Fruit fly (Drosophila melanogaster) Kc167 (cell line): ENCODE results near the gene scpr-B.

Source experiments
- Sin3A ChIP-seq: fragments of >200 bp; optimal IDR thresholded peaks from 2 replicates; lab custom pipeline; 2018; ENCODE audit warnings: missing external identifiers
- h ChIP-seq: fragments of >200 bp; optimal IDR thresholded peaks from 3 replicates; lab custom pipeline; 2018; ENCODE audit warnings: missing external identifiers
- psq ChIP-seq: fragments of >200 bp; optimal IDR thresholded peaks from 2 replicates; lab custom pipeline; 2017; ENCODE audit warnings: missing external identifiers
- ttk ChIP-seq: sonication (Bioruptor generic); optimal IDR thresholded peaks from 2 replicates; lab custom pipeline; 2017; ENCODE audit warnings: missing external identifiers

dm6 chr3R:11263579-11263978 lies 22.8 kb upstream of the scpr-B start:
- no peak for TF ChIP-seq ttk (lab: Kevin White, UChicago)
- TF ChIP-seq Sin3A (lab: Kevin White, UChicago) = no peak
- TF ChIP-seq psq = no peak
- TF ChIP-seq h (lab: Kevin White, UChicago) = no peak
